Worm (Caenorhabditis elegans) whole organism, L1 larva: Measurements from ENCODE around the gene aqp-6.
A peak's percentile ranks its signal among the peaks of the same experiment; 100 is the strongest.

Source experiments
- C16A3.4 ChIP-seq: fragments of 150-350 bp; optimal IDR thresholded peaks from 2 replicates; lab custom pipeline; 2014; ENCODE audit warnings: missing biosample characterization, missing genetic modification characterization
- C34B4.2 ChIP-seq: sonication (generic microtip); optimal IDR thresholded peaks from 2 replicates; lab custom pipeline; 2017; ENCODE audit warnings: mild to moderate bottlenecking, missing genetic modification characterization, missing compliant biosample characterization
- aha-1 ChIP-seq: fragments of 150-350 bp; optimal IDR thresholded peaks from 2 replicates; lab custom pipeline; 2014; ENCODE audit warnings: missing biosample characterization, missing genetic modification characterization
- alr-1 ChIP-seq: fragments of 200-800 bp; sonication (Bioruptor generic); optimal IDR thresholded peaks from 2 replicates; lab custom pipeline; 2018; ENCODE audit warnings: borderline replicate concordance, mild to moderate bottlenecking, missing genetic modification characterization, missing compliant biosample characterization
- aly-2 ChIP-seq: fragments of 150-350 bp; optimal IDR thresholded peaks from 2 replicates; lab custom pipeline; 2014; ENCODE audit warnings: missing biosample characterization, missing genetic modification characterization
- blmp-1 ChIP-seq: fragments of 150-350 bp; optimal IDR thresholded peaks from 2 replicates; lab custom pipeline; 2014; ENCODE audit warnings: missing biosample characterization, missing genetic modification characterization
- ceh-8 ChIP-seq: fragments of 200-800 bp; sonication (Bioruptor generic); optimal IDR thresholded peaks from 2 replicates; lab custom pipeline; 2018; ENCODE audit warnings: mild to moderate bottlenecking, missing genetic modification characterization, moderate library complexity, missing compliant biosample characterization
- ceh-82 ChIP-seq, 3 experiments: fragments of 150-350 bp in 1 of 3; sonication (generic microtip) in 2 of 3; optimal IDR thresholded peaks; 2 replicates each; lab custom pipeline; 2014 to 2017; ENCODE audit warnings: missing biosample characterization in 3 of 3, missing genetic modification characterization in 3 of 3
- ceh-88 ChIP-seq: fragments of 200-800 bp; sonication (Bioruptor generic); IDR thresholded peaks from 2 replicates; pipeline ENCODE4 v1.3.6; 2022; ENCODE audit warnings: missing genetic modification characterization, missing compliant biosample characterization
- dpl-1 ChIP-seq, 3 experiments: fragments of 150-350 bp in 2 of 3; sonication (generic microtip) in 1 of 3; optimal IDR thresholded peaks; 2 replicates each; lab custom pipeline; 2014 to 2017; ENCODE audit warnings: missing biosample characterization in 3 of 3, missing genetic modification characterization in 3 of 3, missing genetic modification reagents in 3 of 3
- dsc-1 ChIP-seq: sonication (generic microtip); optimal IDR thresholded peaks from 2 replicates; lab custom pipeline; 2016; ENCODE audit warnings: mild to moderate bottlenecking, missing genetic modification characterization, missing compliant biosample characterization
- efl-1 ChIP-seq, 4 experiments: fragments of 150-350 bp; optimal IDR thresholded peaks in 3 of 4; peaks in 1 of 4; 1 replicate in 1 of 4; 2 replicates in 3 of 4; lab custom pipeline; 2014; ENCODE audit warnings: missing biosample characterization in 2 of 4, missing genetic modification characterization in 2 of 4, missing genetic modification reagents in 2 of 4
- efl-3 ChIP-seq: fragments of 200-800 bp; sonication (Bioruptor generic); optimal IDR thresholded peaks from 2 replicates; lab custom pipeline; 2018; ENCODE audit warnings: mild to moderate bottlenecking, missing genetic modification characterization, missing compliant biosample characterization
- egl-13 ChIP-seq: sonication (generic microtip); optimal IDR thresholded peaks from 2 replicates; lab custom pipeline; 2016; ENCODE audit warnings: missing genotype, missing genetic modification reagents, missing genetic modification characterization, missing compliant biosample characterization
- egl-27 ChIP-seq, 2 experiments: fragments of 150-350 bp in 1 of 2; sonication (generic microtip); optimal IDR thresholded peaks; 3 replicates each; lab custom pipeline; 2017 to 2018; ENCODE audit warnings: missing biosample characterization in 2 of 2, missing genetic modification characterization in 2 of 2, missing genetic modification reagents in 2 of 2
- elt-2 ChIP-seq: sonication (generic microtip); optimal IDR thresholded peaks from 2 replicates; lab custom pipeline; 2016; ENCODE audit warnings: missing genetic modification characterization, mild to moderate bottlenecking, inconsistent platforms, missing compliant biosample characterization, missing genetic modification reagents
- elt-3 ChIP-seq, 6 experiments: fragments of 150-350 bp in 1 of 6; sonication (generic microtip); optimal IDR thresholded peaks; 2 replicates each; lab custom pipeline; 2017 to 2018; ENCODE audit warnings: missing biosample characterization in 6 of 6, missing genetic modification characterization in 6 of 6, inconsistent platforms in 1 of 6
- fos-1 ChIP-seq: fragments of 150-350 bp; optimal IDR thresholded peaks from 2 replicates; lab custom pipeline; 2014; ENCODE audit warnings: missing biosample characterization, missing genetic modification characterization
- hpl-2 ChIP-seq: fragments of 150-350 bp; optimal IDR thresholded peaks from 2 replicates; lab custom pipeline; 2014; ENCODE audit warnings: missing biosample characterization, missing genetic modification reagents, missing genetic modification characterization
- lin-13 ChIP-seq: fragments of 150-350 bp; optimal IDR thresholded peaks from 2 replicates; lab custom pipeline; 2014; ENCODE audit warnings: missing biosample characterization, missing genetic modification reagents, missing genetic modification characterization
- lin-14 ChIP-seq: fragments of 200-800 bp; sonication (Bioruptor generic); optimal IDR thresholded peaks from 2 replicates; lab custom pipeline; 2018; ENCODE audit warnings: mild to moderate bottlenecking, missing genetic modification characterization, moderate library complexity, missing compliant biosample characterization
- lin-15B ChIP-seq: fragments of 150-350 bp; sonication (generic microtip); optimal IDR thresholded peaks from 3 replicates; lab custom pipeline; 2014; ENCODE audit warnings: missing biosample characterization, missing genetic modification characterization
- lin-35 ChIP-seq, 2 experiments: fragments of 150-350 bp; optimal IDR thresholded peaks; 2 replicates each; lab custom pipeline; 2014; ENCODE audit warnings: missing biosample characterization in 2 of 2, missing genetic modification characterization in 2 of 2, missing genetic modification reagents in 2 of 2
- mab-9 ChIP-seq: fragments of 200-800 bp; sonication (Bioruptor generic); IDR thresholded peaks from 2 replicates; pipeline ENCODE4 v1.3.6; 2022; ENCODE audit warnings: missing genetic modification reagents, missing genetic modification characterization, missing compliant biosample characterization
- mdl-1 ChIP-seq, 2 experiments: fragments of 150-350 bp; optimal IDR thresholded peaks; 2 replicates each; lab custom pipeline; 2014 to 2017; ENCODE audit warnings: missing biosample characterization in 2 of 2, missing genetic modification characterization in 2 of 2, inconsistent platforms in 1 of 2
- nhr-12 ChIP-seq: sonication (generic microtip); optimal IDR thresholded peaks from 2 replicates; lab custom pipeline; 2017; ENCODE audit warnings: missing biosample characterization, missing genetic modification characterization
- nhr-19 ChIP-seq: fragments of 200-800 bp; sonication (Bioruptor generic); conservative IDR thresholded peaks from 2 replicates; pipeline ENCODE4 v1.3.6; 2022; ENCODE audit warnings: missing genetic modification characterization, missing compliant biosample characterization
- nhr-20 ChIP-seq: sonication (generic microtip); optimal IDR thresholded peaks from 2 replicates; lab custom pipeline; 2016; ENCODE audit warnings: mild to moderate bottlenecking, missing genetic modification characterization, missing compliant biosample characterization
- nhr-237 ChIP-seq: fragments of 150-350 bp; optimal IDR thresholded peaks from 2 replicates; lab custom pipeline; 2014; ENCODE audit warnings: missing biosample characterization, missing genetic modification characterization
- nhr-28 ChIP-seq: fragments of 150-350 bp; optimal IDR thresholded peaks from 2 replicates; lab custom pipeline; 2014; ENCODE audit warnings: missing biosample characterization, missing genetic modification characterization
- nhr-47 ChIP-seq: sonication (generic microtip); optimal IDR thresholded peaks from 2 replicates; lab custom pipeline; 2016; ENCODE audit warnings: mild to moderate bottlenecking, missing genetic modification characterization, moderate library complexity, missing compliant biosample characterization
- nhr-71 ChIP-seq: sonication (generic microtip); optimal IDR thresholded peaks from 2 replicates; lab custom pipeline; 2016; ENCODE audit warnings: mild to moderate bottlenecking, missing genetic modification characterization, moderate library complexity, missing compliant biosample characterization
- nhr-85 ChIP-seq: sonication (generic microtip); peaks from one replicate; lab custom pipeline; 2016; ENCODE audit warnings: missing genetic modification characterization, inconsistent platforms, missing compliant biosample characterization
- nhr-90 ChIP-seq: sonication (generic microtip); optimal IDR thresholded peaks from 2 replicates; lab custom pipeline; 2016; ENCODE audit warnings: mild to moderate bottlenecking, missing genetic modification characterization, missing compliant biosample characterization; ENCODE audit not compliant: poor library complexity
- pax-3 ChIP-seq: fragments of 200-800 bp; sonication (Bioruptor generic); optimal IDR thresholded peaks from 2 replicates; lab custom pipeline; 2018; ENCODE audit warnings: mild to moderate bottlenecking, missing genetic modification characterization, moderate library complexity, missing compliant biosample characterization
- pqm-1 ChIP-seq: sonication (generic microtip); optimal IDR thresholded peaks from 3 replicates; lab custom pipeline; 2017; ENCODE audit warnings: missing biosample characterization, missing genetic modification characterization
- rnt-1 ChIP-seq: sonication (generic microtip); optimal IDR thresholded peaks from 2 replicates; lab custom pipeline; 2016; ENCODE audit warnings: mild to moderate bottlenecking, missing genetic modification characterization, moderate library complexity, missing compliant biosample characterization
- skn-1 ChIP-seq: fragments of 150-350 bp; optimal IDR thresholded peaks from 2 replicates; lab custom pipeline; 2014; ENCODE audit warnings: missing biosample characterization, missing genetic modification characterization
- snu-23 ChIP-seq: sonication (generic microtip); optimal IDR thresholded peaks from 2 replicates; lab custom pipeline; 2016; ENCODE audit warnings: missing genetic modification characterization, missing compliant biosample characterization
- sptf-1 ChIP-seq: fragments of 150-350 bp; optimal IDR thresholded peaks from 2 replicates; lab custom pipeline; 2014; ENCODE audit warnings: missing biosample characterization, missing genetic modification characterization
- swsn-7 ChIP-seq: sonication (generic microtip); optimal IDR thresholded peaks from 2 replicates; lab custom pipeline; 2016; ENCODE audit warnings: missing genetic modification characterization, missing compliant biosample characterization
- unc-86 ChIP-seq: sonication (generic microtip); optimal IDR thresholded peaks from 2 replicates; lab custom pipeline; 2016; ENCODE audit warnings: missing genetic modification characterization, missing compliant biosample characterization
- unc-98 ChIP-seq: fragments of 200-800 bp; sonication (Bioruptor generic); IDR thresholded peaks from 2 replicates; pipeline ENCODE4 v1.3.6; 2022; ENCODE audit warnings: missing genetic modification characterization, missing compliant biosample characterization
- zag-1 ChIP-seq: fragments of 150-350 bp; optimal IDR thresholded peaks from 2 replicates; lab custom pipeline; 2014; ENCODE audit warnings: missing biosample characterization, missing genetic modification characterization

Gene aqp-6

ce11 chrV:10679990-10680602 is 31.9 kb downstream of the aqp-6 start (continued):
- TF ChIP-seq nhr-12 (tag; lab: Kevin White, UChicago) (no peak), mdl-1 (tag; optimal IDR thresholded peaks at IDR 0.05; lab: Kevin White, UChicago) (no peak), lin-13 (GFP tag; lab: Kevin White, UChicago) (no peak), hpl-2 (GFP tag; lab: Kevin White, UChicago) (no peak), nhr-237 (tag; lab: Kevin White, UChicago) (no peak), nhr-85 (no peak), unc-98 (no peak), aha-1 (no peak), nhr-90 (no peak), aly-2 (tag; lab: Kevin White, UChicago) (no peak), nhr-47 (peak; percentile 2), pqm-1 (tag; lab: Kevin White, UChicago) (no peak), pax-3 (tag; lab: Kevin White, UChicago) (no peak), C34B4.2 (tag; lab: Kevin White, UChicago) (no peak), C16A3.4 (no peak), lin-15B (tag; lab: Kevin White, UChicago) (no peak), efl-3 (no peak), nhr-20 (no peak), rnt-1 (no peak), lin-14 (peak; percentile 51), skn-1 (tag; lab: Kevin White, UChicago) (no peak), mab-9 (GFP tag; lab: Robert Waterston, UW) (no peak), dsc-1 (tag; lab: Kevin White, UChicago) (no peak), fos-1 (tag; lab: Kevin White, UChicago) (no peak), ceh-88 (GFP tag; lab: Robert Waterston, UW) (no peak), zag-1 (no peak)

ce11 chrV:10681117-10681959 is 33.1 kb downstream of the aqp-6 start:
- TF ChIP-seq sptf-1 (tag; lab: Kevin White, UChicago), result no peak
- TF ChIP-seq elt-2 (tag; lab: Kevin White, UChicago), result peak; percentile 74
- peak; percentile 13; the same call in 1 of the 2 replicates for TF ChIP-seq nhr-19
- peak; percentile 28 for TF ChIP-seq swsn-7 (tag; lab: Kevin White, UChicago)
- peak; percentile 79 for TF ChIP-seq lin-14
- TF ChIP-seq alr-1 (tag; lab: Kevin White, UChicago), result no peak
- TF ChIP-seq lin-35 (GFP tag; optimal IDR thresholded peaks at IDR 0.05; lab: Kevin White, UChicago), result peak in 1 of 2 experiments; percentile 57
- TF ChIP-seq egl-27 (tag; optimal IDR thresholded peaks at IDR 0.05; lab: Kevin White, UChicago), result no peak
- TF ChIP-seq mdl-1 (tag; optimal IDR thresholded peaks at IDR 0.05; lab: Kevin White, UChicago), result peak in 1 of 2 experiments; percentile 94
- no peak for TF ChIP-seq nhr-28
- TF ChIP-seq nhr-71 (tag; lab: Kevin White, UChicago), result peak; percentile 54
- peak in 1 of 2 experiments; percentile 3 for TF ChIP-seq efl-1 (optimal IDR thresholded peaks at IDR 0.05; lab: Kevin White, UChicago)
- peak in 1 of 2 experiments; percentile 80 for TF ChIP-seq efl-1 (GFP tag; optimal IDR thresholded peaks at IDR 0.05 in 1 of 2; lab: Kevin White, UChicago)
- no peak for TF ChIP-seq unc-86 (tag; lab: Kevin White, UChicago)
- peak; percentile 49 for TF ChIP-seq blmp-1 (tag; lab: Kevin White, UChicago)
- TF ChIP-seq elt-3 (tag; optimal IDR thresholded peaks at IDR 0.05; lab: Kevin White, UChicago), result peak in 5 of 6 experiments; percentile 23 to 80 (median 62)
- no peak for TF ChIP-seq C16A3.4
- TF ChIP-seq dsc-1 (tag; lab: Kevin White, UChicago), result peak; percentile 75
- TF ChIP-seq rnt-1, result peak; percentile 11
- TF ChIP-seq dpl-1 (GFP tag; optimal IDR thresholded peaks at IDR 0.05; lab: Kevin White, UChicago), result peak in 1 of 3 experiments; percentile 10
- TF ChIP-seq egl-13, result no peak
- peak; percentile 53 for TF ChIP-seq snu-23 (GFP tag; lab: Kevin White, UChicago)
- peak; percentile 40 for TF ChIP-seq nhr-20
- TF ChIP-seq fos-1 (tag; lab: Kevin White, UChicago), result no peak
- TF ChIP-seq nhr-90, result peak; percentile 13
- no peak for TF ChIP-seq ceh-8 (GFP tag; lab: Kevin White, UChicago)
- TF ChIP-seq ceh-82 (tag; optimal IDR thresholded peaks at IDR 0.05; lab: Kevin White, UChicago), result peak in 1 of 3 experiments; percentile 4
